Fruit fly (Drosophila melanogaster) whole organism, embryonic: ENCODE measurements around the gene CG14022.

Experiments used
- BtbVII ChIP-seq: fragments of 200-800 bp; sonication (Bioruptor generic); optimal IDR thresholded peaks from 3 replicates; lab custom pipeline; 2017; ENCODE audit warnings: missing biosample characterization, mild to moderate bottlenecking, missing genetic modification characterization
- CG10366 ChIP-seq: fragments of 200-800 bp; sonication (Bioruptor generic); IDR thresholded peaks from 2 replicates; pipeline ENCODE4 v1.3.6; 2022; ENCODE audit warnings: missing biosample characterization, missing genetic modification characterization
- CG10543 ChIP-seq: fragments of 200-800 bp; sonication (Bioruptor generic); optimal IDR thresholded peaks from 3 replicates; lab custom pipeline; 2017; ENCODE audit warnings: missing biosample characterization, mild to moderate bottlenecking, missing genetic modification characterization, moderate library complexity
- CG11504 ChIP-seq: fragments of 200-800 bp; sonication (Bioruptor generic); optimal IDR thresholded peaks from 3 replicates; lab custom pipeline; 2019; ENCODE audit warnings: missing biosample characterization, mild to moderate bottlenecking, missing genetic modification characterization, moderate library complexity
- CG12219 ChIP-seq: fragments of 200-800 bp; sonication (Bioruptor generic); optimal IDR thresholded peaks from 3 replicates; lab custom pipeline; 2018; ENCODE audit warnings: missing biosample characterization, mild to moderate bottlenecking, missing genetic modification characterization
- CG12236 ChIP-seq: fragments of 200-800 bp; sonication (Bioruptor generic); optimal IDR thresholded peaks from 2 replicates; lab custom pipeline; 2016; ENCODE audit warnings: missing biosample characterization, missing genetic modification characterization
- CG13296 ChIP-seq: fragments of 200-800 bp; sonication (Bioruptor generic); optimal IDR thresholded peaks from 3 replicates; lab custom pipeline; 2018; ENCODE audit warnings: missing biosample characterization, mild to moderate bottlenecking, missing genetic modification characterization
- CG15011 ChIP-seq: fragments of 200-800 bp; sonication (Bioruptor generic); optimal IDR thresholded peaks from 3 replicates; lab custom pipeline; 2018; ENCODE audit warnings: missing biosample characterization, mild to moderate bottlenecking, missing genetic modification characterization
- CG15514 ChIP-seq: fragments of 200-800 bp; sonication (Bioruptor generic); optimal IDR thresholded peaks from 3 replicates; lab custom pipeline; 2017; ENCODE audit warnings: missing biosample characterization, missing genetic modification characterization, mild to moderate bottlenecking, moderate library complexity, missing genetic modification reagents
- CG16815 ChIP-seq: fragments of 200-800 bp; sonication (Bioruptor generic); optimal IDR thresholded peaks from 3 replicates; lab custom pipeline; 2017; ENCODE audit warnings: missing biosample characterization, mild to moderate bottlenecking, missing genetic modification characterization
- CG30431 ChIP-seq: fragments of 200-800 bp; sonication (Bioruptor generic); optimal IDR thresholded peaks from 2 replicates; lab custom pipeline; 2017; ENCODE audit warnings: missing biosample characterization, missing genetic modification characterization
- CG3065 ChIP-seq: fragments of 200-800 bp; sonication (Bioruptor generic); optimal IDR thresholded peaks from 2 replicates; lab custom pipeline; 2016; ENCODE audit warnings: missing biosample characterization, missing genetic modification characterization
- CG31365 ChIP-seq: fragments of 200-800 bp; sonication (Bioruptor generic); optimal IDR thresholded peaks from 2 replicates; lab custom pipeline; 2018; ENCODE audit warnings: missing biosample characterization, mild to moderate bottlenecking, missing genetic modification characterization
- CG31441 ChIP-seq: fragments of 200-800 bp; sonication (Bioruptor generic); IDR thresholded peaks from 2 replicates; pipeline ENCODE4 v1.3.6; 2022; ENCODE audit warnings: missing biosample characterization, missing genetic modification characterization
- CG3838 ChIP-seq: fragments of 200-800 bp; sonication (Bioruptor generic); optimal IDR thresholded peaks from 3 replicates; lab custom pipeline; 2016; ENCODE audit warnings: missing biosample characterization, missing genetic modification characterization
- CG43689 ChIP-seq: fragments of 200-800 bp; sonication (Bioruptor generic); IDR thresholded peaks from 2 replicates; pipeline ENCODE4 v1.3.6; 2022; ENCODE audit warnings: missing biosample characterization, missing genetic modification characterization
- CG6854 ChIP-seq: fragments of 200-800 bp; sonication (Bioruptor generic); optimal IDR thresholded peaks from 3 replicates; lab custom pipeline; 2017; ENCODE audit warnings: missing biosample characterization, mild to moderate bottlenecking, missing genetic modification characterization
- CG7839 ChIP-seq: fragments of 200-800 bp; sonication (Bioruptor generic); optimal IDR thresholded peaks from 3 replicates; lab custom pipeline; 2018; ENCODE audit warnings: missing biosample characterization, mild to moderate bottlenecking, missing genetic modification characterization, moderate library complexity
- CG8359 ChIP-seq: fragments of 200-800 bp; sonication (Bioruptor generic); optimal IDR thresholded peaks from 2 replicates; lab custom pipeline; 2017; ENCODE audit warnings: missing biosample characterization, mild to moderate bottlenecking, missing genetic modification characterization, borderline replicate concordance
- CHES-1-like ChIP-seq: fragments of 200-800 bp; sonication (Bioruptor generic); optimal IDR thresholded peaks from 2 replicates; lab custom pipeline; 2016; ENCODE audit warnings: missing biosample characterization, missing genetic modification characterization
- CTCF ChIP-seq: fragments of 200-800 bp; sonication (Bioruptor generic); optimal IDR thresholded peaks from 2 replicates; lab custom pipeline; 2017; ENCODE audit warnings: missing biosample characterization, mild to moderate bottlenecking, missing genetic modification characterization, moderate library complexity
- Camta ChIP-seq: fragments of 200-800 bp; sonication (Bioruptor generic); optimal IDR thresholded peaks from 2 replicates; lab custom pipeline; 2016; ENCODE audit warnings: missing biosample characterization, missing genetic modification characterization
- CoRest ChIP-seq: fragments of 200-800 bp; sonication (Bioruptor generic); optimal IDR thresholded peaks from 3 replicates; lab custom pipeline; 2018; ENCODE audit warnings: missing biosample characterization, mild to moderate bottlenecking, missing genetic modification characterization, moderate library complexity
- D19B ChIP-seq: fragments of 200-800 bp; sonication (Bioruptor generic); optimal IDR thresholded peaks from 2 replicates; lab custom pipeline; 2017; ENCODE audit warnings: missing biosample characterization, mild to moderate bottlenecking, missing genetic modification characterization
- Dll ChIP-seq: fragments of 200-800 bp; sonication (Bioruptor generic); IDR thresholded peaks from 4 replicates; pipeline ENCODE4 v1.3.6; 2022; ENCODE audit warnings: missing biosample characterization, missing genetic modification characterization; ENCODE audit not compliant: partially characterized antibody
- Fer2 ChIP-seq: fragments of 200-800 bp; sonication (Bioruptor generic); optimal IDR thresholded peaks from 2 replicates; lab custom pipeline; 2018; ENCODE audit warnings: missing biosample characterization, mild to moderate bottlenecking, missing genetic modification characterization, moderate library complexity
- Fer3 ChIP-seq: fragments of 200-800 bp; sonication (Bioruptor generic); optimal IDR thresholded peaks from 2 replicates; lab custom pipeline; 2018; ENCODE audit warnings: missing biosample characterization, mild to moderate bottlenecking, missing genetic modification characterization, moderate library complexity
- Hmx ChIP-seq: fragments of 200-800 bp; sonication (Bioruptor generic); optimal IDR thresholded peaks from 2 replicates; lab custom pipeline; 2016; ENCODE audit warnings: missing biosample characterization, missing genetic modification characterization
- Nf-YA ChIP-seq: fragments of 200-800 bp; sonication (Bioruptor generic); IDR thresholded peaks from 2 replicates; pipeline ENCODE4 v1.3.6; 2022; ENCODE audit warnings: missing biosample characterization, missing genetic modification characterization
- Oaz ChIP-seq: fragments of 200-800 bp; sonication (Bioruptor generic); IDR thresholded peaks from 2 replicates; pipeline ENCODE4 v1.3.6; 2022; ENCODE audit warnings: missing biosample characterization, missing genetic modification characterization
- Six4 ChIP-seq: fragments of 200-800 bp; sonication (Bioruptor generic); optimal IDR thresholded peaks from 2 replicates; lab custom pipeline; 2016; ENCODE audit warnings: missing biosample characterization, missing genetic modification characterization
- Sox102F ChIP-seq: fragments of 200-800 bp; sonication (Bioruptor generic); optimal IDR thresholded peaks from 2 replicates; lab custom pipeline; 2018; ENCODE audit warnings: missing biosample characterization, mild to moderate bottlenecking, missing genetic modification characterization, moderate library complexity
- Ssrp ChIP-seq: fragments of 200-800 bp; sonication (Bioruptor generic); optimal IDR thresholded peaks from 2 replicates; lab custom pipeline; 2018; ENCODE audit warnings: missing biosample characterization, mild to moderate bottlenecking, missing genetic modification characterization, moderate library complexity
- TFAM ChIP-seq: fragments of 200-800 bp; sonication (Bioruptor generic); optimal IDR thresholded peaks from 2 replicates; lab custom pipeline; 2017; ENCODE audit warnings: missing biosample characterization, missing genetic modification characterization, inconsistent platforms
- ac ChIP-seq: fragments of 200-800 bp; sonication (Bioruptor generic); optimal IDR thresholded peaks from 3 replicates; lab custom pipeline; 2017; ENCODE audit warnings: missing biosample characterization, mild to moderate bottlenecking, missing genetic modification characterization
- chm ChIP-seq: fragments of 200-800 bp; sonication (Bioruptor generic); IDR thresholded peaks from 2 replicates; pipeline ENCODE4 v1.3.6; 2022; ENCODE audit warnings: missing biosample characterization, missing genetic modification characterization
- corto ChIP-seq: fragments of 200-800 bp; sonication (Bioruptor generic); optimal IDR thresholded peaks from 2 replicates; lab custom pipeline; 2016; ENCODE audit warnings: missing biosample characterization, mild to moderate bottlenecking, missing genetic modification characterization, moderate library complexity
- dmrt99B ChIP-seq: fragments of 200-800 bp; sonication (Bioruptor generic); optimal IDR thresholded peaks from 2 replicates; lab custom pipeline; 2018; ENCODE audit warnings: missing biosample characterization, mild to moderate bottlenecking, missing genetic modification characterization, moderate library complexity
- exex ChIP-seq: fragments of 200-800 bp; sonication (Bioruptor generic); optimal IDR thresholded peaks from 4 replicates; lab custom pipeline; 2018; ENCODE audit warnings: missing biosample characterization, mild to moderate bottlenecking, missing genetic modification characterization, moderate library complexity
- gce ChIP-seq: fragments of 200-800 bp; sonication (Bioruptor generic); IDR thresholded peaks from 3 replicates; pipeline ENCODE4 v1.3.6; 2022; ENCODE audit warnings: missing biosample characterization, missing genetic modification characterization
- jigr1 ChIP-seq: fragments of 200-800 bp; sonication (Bioruptor generic); IDR thresholded peaks from 3 replicates; pipeline ENCODE4 v1.3.6; 2022; ENCODE audit warnings: missing biosample characterization, missing genetic modification characterization
- jumu ChIP-seq: fragments of 200-800 bp; sonication (Bioruptor generic); optimal IDR thresholded peaks from 3 replicates; lab custom pipeline; 2016; ENCODE audit warnings: missing biosample characterization, missing genetic modification characterization
- mirr ChIP-seq: fragments of 200-800 bp; sonication (Bioruptor generic); optimal IDR thresholded peaks from 3 replicates; lab custom pipeline; 2018; ENCODE audit warnings: missing biosample characterization, mild to moderate bottlenecking, missing genetic modification characterization
- otp ChIP-seq: fragments of 200-800 bp; sonication (Bioruptor generic); IDR thresholded peaks from 3 replicates; pipeline ENCODE4, ENCODE4 v1.3.6; 2022; ENCODE audit warnings: missing biosample characterization, missing genetic modification characterization
- schlank ChIP-seq: fragments of 200-800 bp; sonication (Bioruptor generic); optimal IDR thresholded peaks from 2 replicates; lab custom pipeline; 2018; ENCODE audit warnings: missing biosample characterization, mild to moderate bottlenecking, missing genetic modification characterization
- sob ChIP-seq: fragments of 200-800 bp; sonication (Bioruptor generic); IDR thresholded peaks from 2 replicates; pipeline ENCODE4 v1.3.6; 2022; ENCODE audit warnings: missing biosample characterization, missing genetic modification characterization
- sr ChIP-seq: fragments of 200-800 bp; sonication (Bioruptor generic); IDR thresholded peaks from 3 replicates; pipeline ENCODE4 v1.3.6; 2022; ENCODE audit warnings: missing biosample characterization, missing genetic modification characterization
- ssp ChIP-seq: fragments of 200-800 bp; sonication (Bioruptor generic); IDR thresholded peaks from 2 replicates; pipeline ENCODE4 v1.3.6; 2022; ENCODE audit warnings: missing biosample characterization, missing genetic modification characterization
- stc ChIP-seq: fragments of 200-800 bp; sonication (Bioruptor generic); IDR thresholded peaks from 2 replicates; pipeline ENCODE4 v1.3.6; 2022; ENCODE audit warnings: missing biosample characterization, missing genetic modification characterization
- tx ChIP-seq: fragments of 200-800 bp; sonication (Bioruptor generic); optimal IDR thresholded peaks from 2 replicates; lab custom pipeline; 2016; ENCODE audit warnings: missing biosample characterization, missing genetic modification characterization

Gene CG14022

dm6 chr2L:5342119-5342817, 13.6 kb upstream of the CG14022 start, which contains the start of gene Acsf2 (continued):
- TF ChIP-seq ac (GFP tag; lab: Kevin White, UChicago) (no peak), CG10366 (GFP tag; lab: Robert Waterston, UW) (peak; percentile 91), CoRest (peak; percentile 98), CG3838 (GFP tag; lab: Kevin White, UChicago) (peak; percentile 89), jumu (GFP tag; lab: Kevin White, UChicago) (peak; percentile 89), CG6854 (GFP tag; lab: Kevin White, UChicago) (peak; percentile 94), sob (GFP tag; lab: Robert Waterston, UW) (peak; percentile 98), CG12219 (GFP tag; lab: Kevin White, UChicago) (peak; percentile 85), CG31441 (GFP tag; lab: Robert Waterston, UW) (peak; percentile 91), CG3065 (GFP tag; lab: Kevin White, UChicago) (peak; percentile 64), schlank (tag; lab: Kevin White, UChicago) (peak; percentile 96), tx (GFP tag; lab: Kevin White, UChicago) (peak; percentile 94), chm (GFP tag; lab: Robert Waterston, UW) (peak; percentile 43; the same call in 1 of the 2 replicates), CHES-1-like (peak; percentile 97), CG8359 (GFP tag; lab: Kevin White, UChicago) (peak; percentile 41), stc (GFP tag; lab: Robert Waterston, UW) (peak; percentile 91), BtbVII (peak; percentile 97), CG7839 (tag; lab: Kevin White, UChicago) (peak; percentile 98), corto (GFP tag; lab: Kevin White, UChicago) (peak; percentile 16), TFAM (GFP tag; lab: Kevin White, UChicago) (no peak), Oaz (GFP tag; lab: Robert Waterston, UW) (peak; percentile 91), Dll (no peak), Ssrp (tag; lab: Kevin White, UChicago) (peak; percentile 74), sr (peak; percentile 40; the same call in 1 of the 3 replicates), CG30431 (GFP tag; lab: Kevin White, UChicago) (peak; percentile 81), CG31365 (tag; lab: Kevin White, UChicago) (peak; percentile 73), CG43689 (GFP tag; lab: Robert Waterston, UW) (peak; percentile 85), otp (GFP tag; lab: Robert Waterston, UW) (peak; percentile 73), ssp (peak; percentile 86), Fer3 (tag; lab: Kevin White, UChicago) (peak; percentile 98), Sox102F (peak; percentile 89), Nf-YA (GFP tag; lab: Robert Waterston, UW) (peak; percentile 68; the same call in 1 of the 2 replicates), CG13296 (GFP tag; lab: Kevin White, UChicago) (peak; percentile 98), CG16815 (GFP tag; lab: Kevin White, UChicago) (peak; percentile 95), Camta (GFP tag; lab: Kevin White, UChicago) (peak; percentile 93), CG10543 (GFP tag; lab: Kevin White, UChicago) (peak; percentile 97), CG15011 (peak; percentile 98), Six4 (GFP tag; lab: Kevin White, UChicago) (peak; percentile 83), jigr1 (GFP tag; lab: Robert Waterston, UW) (peak; percentile 86; the same call in 2 of the 3 replicates), Fer2 (tag; lab: Kevin White, UChicago) (peak; percentile 98), exex (peak; percentile 93), D19B (GFP tag; lab: Kevin White, UChicago) (peak; percentile 96), dmrt99B (tag; lab: Kevin White, UChicago) (peak; percentile 93), CG11504 (tag; lab: Kevin White, UChicago) (peak; percentile 94), CG15514 (GFP tag; lab: Kevin White, UChicago) (peak; percentile 93), mirr (GFP tag; lab: Kevin White, UChicago) (peak; percentile 95), CG12236 (GFP tag; lab: Kevin White, UChicago) (peak; percentile 68), CTCF (peak; percentile 21), Hmx (GFP tag; lab: Kevin White, UChicago) (peak; percentile 94), gce (GFP tag; lab: Robert Waterston, UW) (peak; percentile 50; the same call in 1 of the 3 replicates)
